Fruit fly (Drosophila melanogaster): ENCODE data around the gene CG32407.

dm6 chr3L:5920778-5921177 lies 1.1 kb upstream of the CG32407 start:
- TF ChIP-seq oc (tag; optimal IDR thresholded peaks at IDR 0.05) (no peak), Abd-B (GFP tag; optimal IDR thresholded peaks at IDR 0.05) (no peak), so (GFP tag; IDR thresholded peaks at IDR 0.05) (no peak), CG15269 (tag; optimal IDR thresholded peaks at IDR 0.05) (no peak), NC2α (GFP tag; optimal IDR thresholded peaks at IDR 0.05) (no peak), CG8765 (GFP tag; IDR thresholded peaks at IDR 0.05) (no peak), nom (GFP tag; optimal IDR thresholded peaks at IDR 0.05) (no peak), ttk (GFP tag; IDR thresholded peaks at IDR 0.05) (no peak), gsb-n (tag; optimal IDR thresholded peaks at IDR 0.05) (no peak), hbn (GFP tag; IDR thresholded peaks at IDR 0.05; ENCODE audit: partially characterized antibody) (no peak), CG2712 (tag; optimal IDR thresholded peaks at IDR 0.05) (no peak)

Data from whole organism, embryonic.